Worm (Caenorhabditis elegans) whole organism, early embryonic: ENCODE data around the gene W09D6.1.

Source experiments
- B0310.2 ChIP-seq: sonication (generic microtip); optimal IDR thresholded peaks from 2 replicates; lab custom pipeline; 2016; ENCODE audit warnings: mild to moderate bottlenecking, missing genetic modification characterization, missing compliant biosample characterization
- F13C5.2 ChIP-seq: sonication (generic microtip); optimal IDR thresholded peaks from 2 replicates; lab custom pipeline; 2017; ENCODE audit warnings: mild to moderate bottlenecking, missing genetic modification characterization, inconsistent platforms, missing compliant biosample characterization
- ama-1 ChIP-seq: fragments of 150-350 bp; optimal IDR thresholded peaks from 2 replicates; lab custom pipeline; 2014
- ets-7 ChIP-seq: sonication (generic microtip); optimal IDR thresholded peaks from 2 replicates; lab custom pipeline; 2016; ENCODE audit warnings: missing genotype, missing genetic modification characterization, missing compliant biosample characterization
- hmbx-1 ChIP-seq: sonication (generic microtip); optimal IDR thresholded peaks from 2 replicates; lab custom pipeline; 2016; ENCODE audit warnings: mild to moderate bottlenecking, missing genetic modification characterization, missing compliant biosample characterization
- hnd-1 ChIP-seq: sonication (generic microtip); optimal IDR thresholded peaks from 2 replicates; lab custom pipeline; 2016; ENCODE audit warnings: missing genetic modification characterization, missing compliant biosample characterization

ce11 chrIII:11036132-11036531 is 32.5 kb upstream of the W09D6.1 start:
- TF ChIP-seq hmbx-1 (tag; lab: Kevin White, UChicago) (no peak), ama-1 (lab: Kevin White, UChicago) (no peak), ets-7 (no peak), B0310.2 (tag; lab: Kevin White, UChicago) (no peak), F13C5.2 (peak; percentile 67), hnd-1 (tag; lab: Kevin White, UChicago) (no peak)
